Worm (Caenorhabditis elegans) whole organism, L1 larva: ENCODE measurements around the gene ttr-3.
A peak's percentile ranks its signal among the peaks of the same experiment; 100 is the strongest.

Experiments used
- aha-1 ChIP-seq: fragments of 150-350 bp; optimal IDR thresholded peaks from 2 replicates; lab custom pipeline; 2014; ENCODE audit warnings: missing biosample characterization, missing genetic modification characterization
- alr-1 ChIP-seq: fragments of 200-800 bp; sonication (Bioruptor generic); optimal IDR thresholded peaks from 2 replicates; lab custom pipeline; 2018; ENCODE audit warnings: borderline replicate concordance, mild to moderate bottlenecking, missing genetic modification characterization, missing compliant biosample characterization
- ama-1 ChIP-seq: fragments of 150-350 bp; optimal IDR thresholded peaks from 2 replicates; lab custom pipeline; 2014
- blmp-1 ChIP-seq: fragments of 150-350 bp; optimal IDR thresholded peaks from 2 replicates; lab custom pipeline; 2014; ENCODE audit warnings: missing biosample characterization, missing genetic modification characterization
- ceh-63 ChIP-seq: fragments of 200-800 bp; sonication (Bioruptor generic); optimal IDR thresholded peaks from 2 replicates; lab custom pipeline; 2018; ENCODE audit warnings: mild to moderate bottlenecking, missing genetic modification characterization, missing compliant biosample characterization
- ceh-8 ChIP-seq: fragments of 200-800 bp; sonication (Bioruptor generic); optimal IDR thresholded peaks from 2 replicates; lab custom pipeline; 2018; ENCODE audit warnings: mild to moderate bottlenecking, missing genetic modification characterization, moderate library complexity, missing compliant biosample characterization
- ces-1 ChIP-seq: fragments of 150-350 bp; optimal IDR thresholded peaks from 2 replicates; lab custom pipeline; 2014; ENCODE audit warnings: missing biosample characterization, missing genetic modification reagents, missing genetic modification characterization
- dsc-1 ChIP-seq: sonication (generic microtip); optimal IDR thresholded peaks from 2 replicates; lab custom pipeline; 2016; ENCODE audit warnings: mild to moderate bottlenecking, missing genetic modification characterization, missing compliant biosample characterization
- efl-1 ChIP-seq, 4 experiments: fragments of 150-350 bp; optimal IDR thresholded peaks in 3 of 4; peaks in 1 of 4; 1 replicate in 1 of 4; 2 replicates in 3 of 4; lab custom pipeline; 2014; ENCODE audit warnings: missing biosample characterization in 2 of 4, missing genetic modification characterization in 2 of 4, missing genetic modification reagents in 2 of 4
- efl-3 ChIP-seq: fragments of 200-800 bp; sonication (Bioruptor generic); optimal IDR thresholded peaks from 2 replicates; lab custom pipeline; 2018; ENCODE audit warnings: mild to moderate bottlenecking, missing genetic modification characterization, missing compliant biosample characterization
- egl-27 ChIP-seq, 2 experiments: fragments of 150-350 bp in 1 of 2; sonication (generic microtip); optimal IDR thresholded peaks; 3 replicates each; lab custom pipeline; 2017 to 2018; ENCODE audit warnings: missing biosample characterization in 2 of 2, missing genetic modification characterization in 2 of 2, missing genetic modification reagents in 2 of 2
- elt-2 ChIP-seq: sonication (generic microtip); optimal IDR thresholded peaks from 2 replicates; lab custom pipeline; 2016; ENCODE audit warnings: missing genetic modification characterization, mild to moderate bottlenecking, inconsistent platforms, missing compliant biosample characterization, missing genetic modification reagents
- elt-3 ChIP-seq, 6 experiments: fragments of 150-350 bp in 1 of 6; sonication (generic microtip); optimal IDR thresholded peaks; 2 replicates each; lab custom pipeline; 2017 to 2018; ENCODE audit warnings: missing biosample characterization in 6 of 6, missing genetic modification characterization in 6 of 6, inconsistent platforms in 1 of 6
- fkh-10 ChIP-seq: sonication (generic microtip); optimal IDR thresholded peaks from 2 replicates; lab custom pipeline; 2017; ENCODE audit warnings: missing biosample characterization, missing genetic modification reagents, missing genetic modification characterization
- fkh-4 ChIP-seq: sonication (generic microtip); optimal IDR thresholded peaks from 2 replicates; lab custom pipeline; 2016; ENCODE audit warnings: missing compliant biosample characterization, missing genetic modification characterization, borderline replicate concordance
- fkh-8 ChIP-seq: sonication (generic microtip); optimal IDR thresholded peaks from 2 replicates; lab custom pipeline; 2016; ENCODE audit warnings: mild to moderate bottlenecking, missing genetic modification characterization, missing compliant biosample characterization
- hlh-17 ChIP-seq: fragments of 200-800 bp; sonication (Bioruptor generic); optimal IDR thresholded peaks from 2 replicates; lab custom pipeline; 2018; ENCODE audit warnings: missing genetic modification characterization, mild to moderate bottlenecking, missing compliant biosample characterization, moderate library complexity, borderline replicate concordance
- hpl-2 ChIP-seq: fragments of 150-350 bp; optimal IDR thresholded peaks from 2 replicates; lab custom pipeline; 2014; ENCODE audit warnings: missing biosample characterization, missing genetic modification reagents, missing genetic modification characterization
- isw-1 ChIP-seq: fragments of 200-800 bp; sonication (Bioruptor generic); IDR thresholded peaks from 2 replicates; pipeline ENCODE4 v1.3.6; 2022; ENCODE audit warnings: missing genetic modification characterization, missing compliant biosample characterization
- jun-1 ChIP-seq: fragments of 150-350 bp; optimal IDR thresholded peaks from 2 replicates; lab custom pipeline; 2014; ENCODE audit warnings: missing biosample characterization, missing genetic modification reagents, missing genetic modification characterization
- lin-14 ChIP-seq: fragments of 200-800 bp; sonication (Bioruptor generic); optimal IDR thresholded peaks from 2 replicates; lab custom pipeline; 2018; ENCODE audit warnings: mild to moderate bottlenecking, missing genetic modification characterization, moderate library complexity, missing compliant biosample characterization
- mdl-1 ChIP-seq, 2 experiments: fragments of 150-350 bp; optimal IDR thresholded peaks; 2 replicates each; lab custom pipeline; 2014 to 2017; ENCODE audit warnings: missing biosample characterization in 2 of 2, missing genetic modification characterization in 2 of 2, inconsistent platforms in 1 of 2
- mef-2 ChIP-seq: fragments of 150-350 bp; optimal IDR thresholded peaks from 2 replicates; lab custom pipeline; 2014; ENCODE audit warnings: missing biosample characterization, missing genetic modification characterization
- mep-1 ChIP-seq: fragments of 150-350 bp; optimal IDR thresholded peaks from 2 replicates; lab custom pipeline; 2014; ENCODE audit warnings: missing biosample characterization, missing genetic modification characterization
- nhr-19 ChIP-seq: fragments of 200-800 bp; sonication (Bioruptor generic); conservative IDR thresholded peaks from 2 replicates; pipeline ENCODE4 v1.3.6; 2022; ENCODE audit warnings: missing genetic modification characterization, missing compliant biosample characterization
- nhr-47 ChIP-seq: sonication (generic microtip); optimal IDR thresholded peaks from 2 replicates; lab custom pipeline; 2016; ENCODE audit warnings: mild to moderate bottlenecking, missing genetic modification characterization, moderate library complexity, missing compliant biosample characterization
- nhr-90 ChIP-seq: sonication (generic microtip); optimal IDR thresholded peaks from 2 replicates; lab custom pipeline; 2016; ENCODE audit warnings: mild to moderate bottlenecking, missing genetic modification characterization, missing compliant biosample characterization; ENCODE audit not compliant: poor library complexity
- rnt-1 ChIP-seq: sonication (generic microtip); optimal IDR thresholded peaks from 2 replicates; lab custom pipeline; 2016; ENCODE audit warnings: mild to moderate bottlenecking, missing genetic modification characterization, moderate library complexity, missing compliant biosample characterization
- snpc-4 ChIP-seq: fragments of 150-350 bp; optimal IDR thresholded peaks from 2 replicates; lab custom pipeline; 2014; ENCODE audit warnings: missing biosample characterization, missing genetic modification characterization
- snu-23 ChIP-seq: sonication (generic microtip); optimal IDR thresholded peaks from 2 replicates; lab custom pipeline; 2016; ENCODE audit warnings: missing genetic modification characterization, missing compliant biosample characterization
- swsn-7 ChIP-seq: sonication (generic microtip); optimal IDR thresholded peaks from 2 replicates; lab custom pipeline; 2016; ENCODE audit warnings: missing genetic modification characterization, missing compliant biosample characterization
- tbx-2 ChIP-seq: sonication (generic microtip); optimal IDR thresholded peaks from 2 replicates; lab custom pipeline; 2016; ENCODE audit warnings: missing genetic modification characterization, missing compliant biosample characterization
- tlp-1 ChIP-seq: fragments of 150-350 bp; optimal IDR thresholded peaks from 2 replicates; lab custom pipeline; 2014; ENCODE audit warnings: missing biosample characterization, missing genetic modification characterization
- unc-130 ChIP-seq: fragments of 150-350 bp; optimal IDR thresholded peaks from 2 replicates; lab custom pipeline; 2017; ENCODE audit warnings: missing biosample characterization, missing genetic modification characterization, inconsistent platforms
- unc-62 ChIP-seq: fragments of 150-350 bp; optimal IDR thresholded peaks from 2 replicates; lab custom pipeline; 2014; ENCODE audit warnings: missing biosample characterization, missing genetic modification reagents, missing genetic modification characterization
- unc-86 ChIP-seq: sonication (generic microtip); optimal IDR thresholded peaks from 2 replicates; lab custom pipeline; 2016; ENCODE audit warnings: missing genetic modification characterization, missing compliant biosample characterization
- unc-98 ChIP-seq: fragments of 200-800 bp; sonication (Bioruptor generic); IDR thresholded peaks from 2 replicates; pipeline ENCODE4 v1.3.6; 2022; ENCODE audit warnings: missing genetic modification characterization, missing compliant biosample characterization
- xbp-1 ChIP-seq: sonication (generic microtip); optimal IDR thresholded peaks from 2 replicates; lab custom pipeline; 2016; ENCODE audit warnings: missing genetic modification characterization, missing compliant biosample characterization
- ztf-11 ChIP-seq, 2 experiments: sonication (generic microtip); optimal IDR thresholded peaks; 2 replicates each; lab custom pipeline; 2016 to 2017; ENCODE audit warnings: missing genetic modification characterization in 2 of 2, missing biosample characterization in 1 of 2, missing compliant biosample characterization in 1 of 2
- ztf-4 ChIP-seq: fragments of 150-350 bp; optimal IDR thresholded peaks from 2 replicates; lab custom pipeline; 2014; ENCODE audit warnings: missing biosample characterization, missing genetic modification characterization

ttr-3 gene

ce11 chrIII:9926650-9927049 lies at the start of gene ttr-3:
TSS of gene ttr-3 (minus strand) at chrIII:9926750.
- TF ChIP-seq snpc-4: no peak
- TF ChIP-seq swsn-7 (tag; lab: Kevin White, UChicago): no peak

- no peak for TF ChIP-seq efl-1 (optimal IDR thresholded peaks at IDR 0.05; lab: Kevin White, UChicago)
- TF ChIP-seq efl-1 (GFP tag; optimal IDR thresholded peaks at IDR 0.05 in 1 of 2; lab: Kevin White, UChicago): peak in 1 of 2 experiments; percentile 26
- no peak for TF ChIP-seq snpc-4
Measured at ce11 chrIII:9973765-9974164, 47.2 kb upstream of the ttr-3 start, which contains the start of gene R10E12.2. TSS of gene R10E12.2 (minus strand) at chrIII:9973865.

- no peak for TF ChIP-seq efl-1 (optimal IDR thresholded peaks at IDR 0.05; lab: Kevin White, UChicago)
- peak in 1 of 2 experiments; percentile 74 for TF ChIP-seq efl-1 (GFP tag; optimal IDR thresholded peaks at IDR 0.05 in 1 of 2; lab: Kevin White, UChicago)
- peak; percentile 97 for TF ChIP-seq dsc-1
- TF ChIP-seq elt-3 (tag; optimal IDR thresholded peaks at IDR 0.05; lab: Kevin White, UChicago): no peak
- no peak for TF ChIP-seq ces-1
- peak; percentile 49 for TF ChIP-seq fkh-10
- TF ChIP-seq lin-14 (GFP tag; lab: Kevin White, UChicago): peak; percentile 24
- no peak for TF ChIP-seq xbp-1 (tag; lab: Kevin White, UChicago)
- peak; percentile 71 for TF ChIP-seq fkh-4 (tag; lab: Kevin White, UChicago)
- TF ChIP-seq mdl-1 (tag; optimal IDR thresholded peaks at IDR 0.05; lab: Kevin White, UChicago): no peak
- no peak for TF ChIP-seq isw-1 (GFP tag; lab: Robert Waterston, UW)
- no peak for TF ChIP-seq unc-62
Measured at ce11 chrIII:9972192-9972811, 45.8 kb upstream of the ttr-3 start.

ce11 chrIII:9969371-9969770 lies 42.8 kb upstream of the ttr-3 start:
- no peak for TF ChIP-seq egl-27 (tag; optimal IDR thresholded peaks at IDR 0.05; lab: Kevin White, UChicago)
- TF ChIP-seq fkh-8 (tag; lab: Kevin White, UChicago): no peak
- TF ChIP-seq tbx-2 (tag; lab: Kevin White, UChicago): no peak
- TF ChIP-seq hlh-17: no peak
- no peak for TF ChIP-seq nhr-19
- TF ChIP-seq, all 84 proteins: peak for 0

ce11 chrIII:9965444-9965843 lies 38.9 kb upstream of the ttr-3 start:
- no peak for TF ChIP-seq jun-1
- peak; percentile 39 for TF ChIP-seq blmp-1 (tag; lab: Kevin White, UChicago)
- no peak for TF ChIP-seq rnt-1 (tag; lab: Kevin White, UChicago)
- TF ChIP-seq ceh-63 (GFP tag; lab: Kevin White, UChicago): no peak

ce11 chrIII:9964416-9964815 lies 37.9 kb upstream of the ttr-3 start:
- TF ChIP-seq unc-62: no peak
- no peak for TF ChIP-seq nhr-90 (tag; lab: Kevin White, UChicago)
- TF ChIP-seq mep-1 (tag; lab: Kevin White, UChicago): no peak
- no peak for TF ChIP-seq ama-1 (lab: Kevin White, UChicago)
- no peak for TF ChIP-seq ztf-11 (tag; optimal IDR thresholded peaks at IDR 0.05; lab: Kevin White, UChicago)
- TF ChIP-seq unc-86: no peak

- TF ChIP-seq unc-98 (no peak), mef-2 (tag; lab: Kevin White, UChicago) (no peak), egl-27 (tag; optimal IDR thresholded peaks at IDR 0.05; lab: Kevin White, UChicago) (no peak), rnt-1 (tag; lab: Kevin White, UChicago) (no peak), snu-23 (GFP tag; lab: Kevin White, UChicago) (no peak), ztf-4 (tag; lab: Kevin White, UChicago) (no peak), elt-2 (tag; lab: Kevin White, UChicago) (no peak), alr-1 (tag; lab: Kevin White, UChicago) (no peak), hlh-17 (no peak), tlp-1 (no peak), unc-130 (tag; lab: Kevin White, UChicago) (no peak), tbx-2 (tag; lab: Kevin White, UChicago) (no peak), nhr-47 (tag; lab: Kevin White, UChicago) (no peak), swsn-7 (tag; lab: Kevin White, UChicago) (no peak), hpl-2 (GFP tag; lab: Kevin White, UChicago) (no peak), aha-1 (no peak), ceh-8 (no peak), snpc-4 (no peak), efl-3 (no peak)
Measured at ce11 chrIII:9963447-9963846, 36.9 kb upstream of the ttr-3 start.
